Worm (Caenorhabditis elegans) whole organism, young adult: ENCODE measurements around the gene osm-6.

Experiments
- B0019.2 ChIP-seq: fragments of 200-800 bp; sonication (Bioruptor generic); conservative IDR thresholded peaks from 2 replicates; pipeline ENCODE4 v1.3.6; 2022; ENCODE audit warnings: missing genetic modification reagents, missing genetic modification characterization, missing compliant biosample characterization
- B0261.1 ChIP-seq: sonication (generic microtip); optimal IDR thresholded peaks from 2 replicates; lab custom pipeline; 2016; ENCODE audit warnings: mild to moderate bottlenecking, missing genetic modification characterization, moderate library complexity, missing compliant biosample characterization
- C06A6.2 ChIP-seq: fragments of 200-800 bp; sonication (Bioruptor generic); conservative IDR thresholded peaks from 2 replicates; pipeline ENCODE4 v1.3.6; 2022; ENCODE audit warnings: missing genetic modification characterization, missing compliant biosample characterization
- D2030.7 ChIP-seq: fragments of 200-800 bp; sonication (Bioruptor generic); IDR thresholded peaks from 2 replicates; pipeline ENCODE4 v1.3.6; 2022; ENCODE audit warnings: missing genetic modification reagents, missing genetic modification characterization, missing compliant biosample characterization
- F33H1.4 ChIP-seq: fragments of 200-800 bp; sonication (Bioruptor generic); IDR thresholded peaks from 2 replicates; pipeline ENCODE4 v1.3.6; 2022; ENCODE audit warnings: missing genetic modification reagents, missing genetic modification characterization, missing compliant biosample characterization
- F52B5.7 ChIP-seq: sonication (generic microtip); optimal IDR thresholded peaks from 2 replicates; lab custom pipeline; 2016; ENCODE audit warnings: mild to moderate bottlenecking, missing genetic modification characterization, missing compliant biosample characterization
- F55B11.4 ChIP-seq: sonication (generic microtip); optimal IDR thresholded peaks from 2 replicates; lab custom pipeline; 2016; ENCODE audit warnings: missing compliant biosample characterization, missing genetic modification characterization, borderline replicate concordance; ENCODE audit not compliant: insufficient read depth
- F57A8.1 ChIP-seq: fragments of 200-800 bp; sonication (Bioruptor generic); optimal IDR thresholded peaks from 2 replicates; lab custom pipeline; 2018; ENCODE audit warnings: mild to moderate bottlenecking, missing genetic modification characterization, moderate library complexity, missing compliant biosample characterization
- T26A5.8 ChIP-seq: sonication (generic microtip); optimal IDR thresholded peaks from 2 replicates; lab custom pipeline; 2016; ENCODE audit warnings: missing genetic modification characterization, missing compliant biosample characterization
- Y53G8AR.9 ChIP-seq: fragments of 200-800 bp; sonication (Bioruptor generic); conservative IDR thresholded peaks from 2 replicates; pipeline ENCODE4 v1.3.6; 2022; ENCODE audit warnings: missing genetic modification reagents, missing genetic modification characterization, missing compliant biosample characterization
- athp-1 ChIP-seq: sonication (generic microtip); optimal IDR thresholded peaks from 2 replicates; lab custom pipeline; 2017; ENCODE audit warnings: mild to moderate bottlenecking, missing genetic modification characterization, missing compliant biosample characterization
- bed-2 ChIP-seq: fragments of 200-800 bp; sonication (Bioruptor generic); IDR thresholded peaks from 2 replicates; pipeline ENCODE4 v1.3.6; 2022; ENCODE audit warnings: missing genetic modification reagents, missing genetic modification characterization, missing compliant biosample characterization
- ceh-40 ChIP-seq: fragments of 200-800 bp; sonication (Bioruptor generic); IDR thresholded peaks from 2 replicates; pipeline ENCODE4 v1.3.6; 2022; ENCODE audit warnings: missing genetic modification characterization, missing compliant biosample characterization
- ceh-91 ChIP-seq: fragments of 200-800 bp; sonication (Bioruptor generic); IDR thresholded peaks from 2 replicates; pipeline ENCODE4 v1.3.6; 2022; ENCODE audit warnings: missing genetic modification reagents, missing genetic modification characterization, missing compliant biosample characterization
- hmg-1.2 ChIP-seq: fragments of 200-800 bp; sonication (Bioruptor generic); IDR thresholded peaks from 2 replicates; pipeline ENCODE4 v1.3.6; 2022; ENCODE audit warnings: missing genetic modification reagents, missing genetic modification characterization, missing compliant biosample characterization
- hmg-20 ChIP-seq: fragments of 200-800 bp; sonication (Bioruptor generic); IDR thresholded peaks from 2 replicates; pipeline ENCODE4 v1.3.6; 2022; ENCODE audit warnings: missing genetic modification reagents, missing genetic modification characterization, missing compliant biosample characterization
- let-526 ChIP-seq: fragments of 200-800 bp; sonication (Bioruptor generic); IDR thresholded peaks from 2 replicates; pipeline ENCODE4 v1.3.6; 2022; ENCODE audit warnings: missing genetic modification reagents, missing genetic modification characterization, missing compliant biosample characterization
- let-607 ChIP-seq, 2 experiments: fragments of 200-800 bp in 1 of 2; sonication (Bioruptor generic) in 1 of 2; sonication (generic microtip) in 1 of 2; optimal IDR thresholded peaks; 2 replicates each; lab custom pipeline; 2016 to 2018; ENCODE audit warnings: mild to moderate bottlenecking in 2 of 2, missing compliant biosample characterization in 2 of 2, missing genetic modification characterization in 2 of 2, moderate library complexity in 2 of 2, missing genotype in 1 of 2
- lin-26 ChIP-seq: fragments of 200-800 bp; sonication (Bioruptor generic); IDR thresholded peaks from 2 replicates; pipeline ENCODE4 v1.3.6; 2022; ENCODE audit warnings: missing genetic modification reagents, missing genetic modification characterization, missing compliant biosample characterization
- lin-54 ChIP-seq: fragments of 200-800 bp; sonication (Bioruptor generic); optimal IDR thresholded peaks from 2 replicates; lab custom pipeline; 2018; ENCODE audit warnings: mild to moderate bottlenecking, missing genetic modification characterization, missing compliant biosample characterization
- madf-8 ChIP-seq: fragments of 200-800 bp; sonication (Bioruptor generic); conservative IDR thresholded peaks from 2 replicates; pipeline ENCODE4 v1.3.6; 2022; ENCODE audit warnings: missing genetic modification reagents, missing genetic modification characterization, missing compliant biosample characterization
- mel-28 ChIP-seq: sonication (generic microtip); optimal IDR thresholded peaks from 2 replicates; lab custom pipeline; 2016; ENCODE audit warnings: borderline replicate concordance, mild to moderate bottlenecking, missing genetic modification characterization, missing compliant biosample characterization
- mxl-1 ChIP-seq: sonication (generic microtip); optimal IDR thresholded peaks from 2 replicates; lab custom pipeline; 2016; ENCODE audit warnings: missing genetic modification characterization, missing compliant biosample characterization
- pha-4 ChIP-seq: fragments of 150-350 bp; sonication (generic microtip); optimal IDR thresholded peaks from 2 replicates; lab custom pipeline; 2014; ENCODE audit warnings: missing biosample characterization, missing genetic modification reagents, missing genetic modification characterization
- repo-1 ChIP-seq: sonication (generic microtip); optimal IDR thresholded peaks from 2 replicates; lab custom pipeline; 2017; ENCODE audit warnings: mild to moderate bottlenecking, missing genetic modification characterization, missing compliant biosample characterization
- sea-2 ChIP-seq: fragments of 200-800 bp; sonication (Bioruptor generic); IDR thresholded peaks from 2 replicates; pipeline ENCODE4 v1.3.6; 2022; ENCODE audit warnings: missing genetic modification characterization, missing compliant biosample characterization
- snpc-1.1 ChIP-seq: sonication (generic microtip); optimal IDR thresholded peaks from 2 replicates; lab custom pipeline; 2017; ENCODE audit warnings: missing genetic modification characterization, mild to moderate bottlenecking, missing compliant biosample characterization, antibody characterized with exemption, moderate library complexity, missing genotype, missing genetic modification reagents; ENCODE audit not compliant: insufficient read depth
- xnd-1 ChIP-seq: sonication (generic microtip); optimal IDR thresholded peaks from 2 replicates; lab custom pipeline; 2016; ENCODE audit warnings: missing genotype, missing genetic modification reagents, missing genetic modification characterization, missing compliant biosample characterization
- zim-3 ChIP-seq: sonication (generic microtip); optimal IDR thresholded peaks from 2 replicates; lab custom pipeline; 2017; ENCODE audit warnings: mild to moderate bottlenecking, missing genetic modification characterization, moderate library complexity, missing compliant biosample characterization

The osm-6 gene

ce11 chrV:11960831-11961190 lies 33.6 kb upstream of the osm-6 start:
- TF ChIP-seq ceh-40 (GFP tag; lab: Robert Waterston, UW) (no peak), let-526 (GFP tag; lab: Robert Waterston, UW) (no peak), athp-1 (tag; lab: Kevin White, UChicago) (no peak), mel-28 (no peak), mxl-1 (tag; lab: Kevin White, UChicago) (no peak), T26A5.8 (tag; lab: Kevin White, UChicago) (no peak), repo-1 (tag; lab: Kevin White, UChicago) (no peak), snpc-1.1 (tag; lab: Kevin White, UChicago) (no peak), D2030.7 (GFP tag; lab: Robert Waterston, UW) (no peak)

- no peak for TF ChIP-seq madf-8 (GFP tag; lab: Robert Waterston, UW)
- no peak for TF ChIP-seq pha-4 (tag; lab: Kevin White, UChicago)
- TF ChIP-seq, all 124 proteins: peak for 0
Measured at ce11 chrV:11960084-11960830, 33.0 kb upstream of the osm-6 start.

DNA sequence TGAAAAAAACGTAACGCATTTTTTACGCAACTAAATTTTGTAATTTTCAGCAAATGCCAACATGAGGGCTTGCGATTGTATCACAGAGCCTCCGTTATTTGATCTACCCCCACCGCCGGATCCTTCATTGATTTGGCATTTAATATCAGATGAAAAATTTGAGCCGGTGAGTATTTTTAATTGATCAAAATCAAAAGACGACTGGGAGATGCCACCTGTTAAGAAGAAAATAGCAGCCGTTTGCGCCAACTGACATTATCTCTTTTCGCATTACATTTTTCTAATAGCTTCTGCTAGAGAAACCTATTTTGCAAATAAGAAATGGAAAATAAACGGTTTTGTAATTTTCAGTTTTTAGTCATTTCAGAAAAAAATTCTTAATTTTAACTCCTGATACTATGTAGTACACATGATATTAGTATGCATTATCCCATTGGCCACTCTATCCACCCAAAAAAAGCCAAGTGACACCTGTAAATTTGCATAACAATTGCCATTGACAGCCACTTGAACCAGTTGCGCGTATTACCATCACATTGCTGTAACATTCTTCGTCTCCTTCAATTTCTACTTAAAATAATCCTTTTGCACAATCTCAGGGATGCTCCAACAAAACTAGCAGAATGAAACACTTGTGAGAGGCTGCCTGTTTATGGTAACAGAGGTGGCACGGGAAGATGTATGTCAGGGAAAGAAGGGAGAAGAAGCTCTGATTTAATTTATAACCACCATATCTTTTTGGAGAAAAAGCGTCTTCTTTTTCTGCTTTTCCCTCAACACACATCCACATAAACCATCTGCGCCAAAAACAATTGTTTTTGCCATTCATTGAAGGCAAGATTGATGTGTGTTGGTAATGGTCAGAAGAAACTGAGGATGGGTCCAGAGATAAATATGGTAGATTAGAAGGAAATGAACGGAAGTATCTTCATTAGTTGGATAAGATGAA lies 31.4 kb upstream of the osm-6 start, which contains the start of gene F58H1.5:
Gene F58H1.5, plus strand, starts transcription at position 51 of the 949 bp plus-strand sequence.
- TF ChIP-seq let-607 (tag; optimal IDR thresholded peaks at IDR 0.05; lab: Kevin White, UChicago) (no peak), bed-2 (GFP tag; lab: Robert Waterston, UW) (no peak), hmg-20 (GFP tag; lab: Robert Waterston, UW) (no peak), ceh-91 (GFP tag; lab: Robert Waterston, UW) (no peak), mxl-1 (tag; lab: Kevin White, UChicago) (no peak), lin-54 (GFP tag; lab: Kevin White, UChicago) (no peak), B0261.1 (no peak), hmg-1.2 (no peak), F55B11.4 (tag; lab: Kevin White, UChicago) (no peak), F33H1.4 (GFP tag; lab: Robert Waterston, UW) (no peak), B0019.2 (GFP tag; lab: Robert Waterston, UW) (no peak), zim-3 (tag; lab: Kevin White, UChicago) (no peak), D2030.7 (GFP tag; lab: Robert Waterston, UW) (no peak), C06A6.2 (GFP tag; lab: Robert Waterston, UW) (no peak), lin-26 (no peak), sea-2 (GFP tag; lab: Robert Waterston, UW) (no peak), F57A8.1 (GFP tag; lab: Kevin White, UChicago) (no peak), xnd-1 (tag; lab: Kevin White, UChicago) (no peak), Y53G8AR.9 (no peak)

- TF ChIP-seq F52B5.7 (tag; lab: Kevin White, UChicago) = no peak
Measured at ce11 chrV:11955617-11956016, 28.4 kb upstream of the osm-6 start.
